Fruit fly (Drosophila melanogaster): ENCODE data around the gene CG34250.
A peak's percentile ranks its signal among the peaks of the same experiment; 100 is the strongest.

CG34250 gene

DNA sequence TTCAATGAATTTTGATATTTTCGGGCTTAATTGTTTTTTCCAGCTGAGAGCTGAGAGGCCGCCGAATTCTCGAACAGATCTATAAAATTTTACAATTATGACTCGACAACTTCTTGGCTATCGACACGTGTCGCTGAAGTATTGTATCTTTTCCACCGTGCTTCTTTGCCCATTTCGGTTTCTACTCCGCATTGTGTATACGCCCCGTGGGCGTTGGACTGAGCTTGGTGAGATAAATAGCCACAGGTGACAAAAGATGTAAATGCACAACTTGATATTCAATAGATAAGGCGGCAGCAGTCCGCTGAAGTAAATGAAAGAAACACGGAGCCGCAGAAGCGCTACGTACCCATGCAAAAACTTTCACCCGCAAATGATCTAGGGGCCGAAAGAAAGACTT lies 17.2 kb downstream of the CG34250 start:
- TF ChIP-seq CG14860 (GFP tag; IDR thresholded peaks at IDR 0.05; ENCODE audit: partially characterized antibody), result 0 out of 3 replicates have a peak, but pooled peaks have one; percentile 16
- no peak for TF ChIP-seq kni (GFP tag; optimal IDR thresholded peaks at IDR 0.05)
- TF ChIP-seq lilli (GFP tag; optimal IDR thresholded peaks at IDR 0.05), result no peak
- TF ChIP-seq slp2 (GFP tag; optimal IDR thresholded peaks at IDR 0.05), result no peak
- TF ChIP-seq CG7987 (GFP tag; optimal IDR thresholded peaks at IDR 0.05), result no peak
- peak; percentile 67; the same call in 1 of the 3 replicates for TF ChIP-seq sr (GFP tag; IDR thresholded peaks at IDR 0.05)
- peak; percentile 69 for TF ChIP-seq CG7372 (GFP tag; IDR thresholded peaks at IDR 0.05)
- peak; percentile 28 for TF ChIP-seq Blimp-1 (GFP tag; optimal IDR thresholded peaks at IDR 0.05)
- TF ChIP-seq CG15514 (GFP tag; optimal IDR thresholded peaks at IDR 0.05), result no peak
- peak; percentile 20 for TF ChIP-seq Ets65A (GFP tag)
- TF ChIP-seq CG7786 (GFP tag; optimal IDR thresholded peaks at IDR 0.05), result no peak
- no peak for TF ChIP-seq CG15479 (GFP tag; optimal IDR thresholded peaks at IDR 0.05)
- no peak for TF ChIP-seq CG17361 (GFP tag; IDR thresholded peaks at IDR 0.05)
- no peak for TF ChIP-seq E2f1 (GFP tag; IDR thresholded peaks at IDR 0.05)
- TF ChIP-seq Hsf (GFP tag; optimal IDR thresholded peaks at IDR 0.05), result no peak
- TF ChIP-seq stwl (tag; optimal IDR thresholded peaks at IDR 0.05), result no peak
- no peak for TF ChIP-seq Sry-β (GFP tag; optimal IDR thresholded peaks at IDR 0.05)
- no peak for TF ChIP-seq CG18011 (GFP tag; optimal IDR thresholded peaks at IDR 0.05)
- no peak for TF ChIP-seq CG34422 (GFP tag; IDR thresholded peaks at IDR 0.05)
- no peak for TF ChIP-seq maf-S (GFP tag; optimal IDR thresholded peaks at IDR 0.05)
- TF ChIP-seq NC2β (GFP tag; optimal IDR thresholded peaks at IDR 0.05), result no peak

DNA sequence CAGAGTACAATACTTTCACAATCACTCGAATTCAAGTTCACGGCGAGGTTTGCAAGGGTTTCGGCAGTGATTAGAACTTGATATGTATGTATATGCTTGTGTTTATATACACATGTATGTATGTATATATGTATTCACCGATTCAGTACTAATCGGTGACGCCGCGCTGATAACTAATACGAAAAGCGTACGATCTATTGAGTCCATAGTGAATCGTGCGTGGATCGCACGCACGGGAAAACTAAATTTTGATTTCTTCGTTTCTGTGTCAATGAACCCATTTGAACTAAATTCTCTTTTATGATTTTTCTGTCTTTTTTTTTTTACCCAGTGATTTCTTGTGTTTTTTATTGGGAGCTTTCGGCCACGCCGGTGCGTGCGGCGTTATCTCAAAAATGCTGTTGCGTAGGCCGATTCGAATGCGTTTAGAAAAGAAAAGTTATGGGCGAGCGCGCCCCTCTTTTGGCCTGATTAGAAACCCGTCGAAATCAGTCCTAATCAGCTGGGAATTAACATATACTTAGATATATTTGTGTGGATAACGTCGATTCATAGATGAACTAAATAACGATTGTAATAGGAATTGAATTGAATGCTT lies 17.9 kb downstream of the CG34250 start:
- TF ChIP-seq pros (GFP tag; optimal IDR thresholded peaks at IDR 0.05), result peak; percentile 1
- TF ChIP-seq CG2202 (tag; optimal IDR thresholded peaks at IDR 0.05), result no peak
- TF ChIP-seq MBD-R2 (GFP tag; IDR thresholded peaks at IDR 0.05), result no peak
- peak; percentile 68; the same call in 1 of the 4 replicates for TF ChIP-seq chinmo (GFP tag; IDR thresholded peaks at IDR 0.05; ENCODE audit: partially characterized antibody)
- TF ChIP-seq usp (GFP tag; optimal IDR thresholded peaks at IDR 0.05), result no peak
- TF ChIP-seq hkb (optimal IDR thresholded peaks at IDR 0.05), result no peak
- no peak for TF ChIP-seq hkb (GFP tag; IDR thresholded peaks at IDR 0.05)
- no peak for TF ChIP-seq chn (GFP tag; optimal IDR thresholded peaks at IDR 0.05)
- TF ChIP-seq CG11093 (GFP tag; IDR thresholded peaks at IDR 0.05), result no peak
- no peak for TF ChIP-seq TFAM (GFP tag; optimal IDR thresholded peaks at IDR 0.05)
- TF ChIP-seq CG34376 (GFP tag; optimal IDR thresholded peaks at IDR 0.05), result no peak
- TF ChIP-seq danr (GFP tag; IDR thresholded peaks at IDR 0.05), result no peak
- TF ChIP-seq sqz (GFP tag; optimal IDR thresholded peaks at IDR 0.05), result peak; percentile 89
- no peak for TF ChIP-seq CG3163 (GFP tag; optimal IDR thresholded peaks at IDR 0.05)
- TF ChIP-seq CG3065 (GFP tag; optimal IDR thresholded peaks at IDR 0.05), result no peak
- TF ChIP-seq CG17385 (GFP tag; optimal IDR thresholded peaks at IDR 0.05), result no peak
- no peak for TF ChIP-seq CG17361 (GFP tag; IDR thresholded peaks at IDR 0.05)
- TF ChIP-seq Dfd (GFP tag; optimal IDR thresholded peaks at IDR 0.05), result no peak
- peak; percentile 66 for TF ChIP-seq cwo (GFP tag; optimal IDR thresholded peaks at IDR 0.05)
- TF ChIP-seq Dip3 (GFP tag; optimal IDR thresholded peaks at IDR 0.05), result no peak
- TF ChIP-seq org-1 (GFP tag; optimal IDR thresholded peaks at IDR 0.05), result no peak
- peak; percentile 37 for TF ChIP-seq kni (GFP tag; optimal IDR thresholded peaks at IDR 0.05)
- no peak for TF ChIP-seq unpg (GFP tag; optimal IDR thresholded peaks at IDR 0.05)
- no peak for TF ChIP-seq CG34422 (GFP tag; IDR thresholded peaks at IDR 0.05)
- TF ChIP-seq bigmax (GFP tag; optimal IDR thresholded peaks at IDR 0.05), result no peak
- TF ChIP-seq otp (GFP tag; IDR thresholded peaks at IDR 0.05), result no peak
- no peak for TF ChIP-seq tio (GFP tag; optimal IDR thresholded peaks at IDR 0.05)
- no peak for TF ChIP-seq B-H1 (GFP tag; IDR thresholded peaks at IDR 0.05)
- no peak for TF ChIP-seq caup (GFP tag; optimal IDR thresholded peaks at IDR 0.05; ENCODE audit: severe bottlenecking)
- TF ChIP-seq Bdp1 (GFP tag; optimal IDR thresholded peaks at IDR 0.05), result no peak
- TF ChIP-seq sr (GFP tag; IDR thresholded peaks at IDR 0.05), result peak; percentile 91
- TF ChIP-seq nerfin-1 (tag; optimal IDR thresholded peaks at IDR 0.05), result no peak
- no peak for TF ChIP-seq Neu2 (GFP tag; optimal IDR thresholded peaks at IDR 0.05; ENCODE audit: borderline replicate concordance)
